Fruit fly (Drosophila melanogaster) whole organism, prepupa: ENCODE measurements around the gene Lk6.
A peak's percentile ranks its signal among the peaks of the same experiment; 100 is the strongest.

Experiments used
- Blimp-1 ChIP-seq: fragments of 200-800 bp; sonication (Bioruptor generic); optimal IDR thresholded peaks from 3 replicates; lab custom pipeline; 2017; ENCODE audit warnings: missing biosample characterization, missing genetic modification characterization, mild to moderate bottlenecking, moderate library complexity, missing genetic modification reagents
- CG10631 ChIP-seq: fragments of 200-800 bp; sonication (Bioruptor generic); optimal IDR thresholded peaks from 2 replicates; lab custom pipeline; 2016; ENCODE audit warnings: missing biosample characterization, missing genetic modification characterization
- CG11294 ChIP-seq: fragments of 200-800 bp; sonication (Bioruptor generic); IDR thresholded peaks from 2 replicates; pipeline ENCODE4 v1.3.6; 2022; ENCODE audit warnings: missing biosample characterization, missing genetic modification characterization
- CG11762 ChIP-seq: fragments of 200-800 bp; sonication (Bioruptor generic); optimal IDR thresholded peaks from 3 replicates; lab custom pipeline; 2016; ENCODE audit warnings: missing biosample characterization, missing genetic modification characterization; ENCODE audit not compliant: insufficient read depth
- CG11902 ChIP-seq: fragments of 200-800 bp; sonication (Bioruptor generic); optimal IDR thresholded peaks from 3 replicates; lab custom pipeline; 2016; ENCODE audit warnings: missing biosample characterization, missing genetic modification characterization
- CG1621 ChIP-seq: fragments of 200-800 bp; sonication (Bioruptor generic); optimal IDR thresholded peaks from 3 replicates; lab custom pipeline; 2018; ENCODE audit warnings: missing biosample characterization, mild to moderate bottlenecking, missing genetic modification characterization
- CG16779 ChIP-seq: fragments of 200-800 bp; sonication (Bioruptor generic); optimal IDR thresholded peaks from 3 replicates; lab custom pipeline; 2017; ENCODE audit warnings: missing biosample characterization, mild to moderate bottlenecking, missing genetic modification characterization
- CG3032 ChIP-seq: fragments of 200-800 bp; optimal IDR thresholded peaks from 2 replicates; lab custom pipeline; 2019; ENCODE audit warnings: missing biosample characterization, mild to moderate bottlenecking, missing genetic modification characterization, moderate library complexity
- CG31627 ChIP-seq: fragments of 200-800 bp; sonication (Bioruptor generic); optimal IDR thresholded peaks from 3 replicates; lab custom pipeline; 2016; ENCODE audit warnings: missing biosample characterization, missing genetic modification characterization
- CG32006 ChIP-seq: fragments of 200-800 bp; sonication (Bioruptor generic); optimal IDR thresholded peaks from 3 replicates; lab custom pipeline; 2017; ENCODE audit warnings: missing biosample characterization, mild to moderate bottlenecking, missing genetic modification characterization
- CG34406 ChIP-seq: fragments of 200-800 bp; sonication (Bioruptor generic); optimal IDR thresholded peaks from 3 replicates; lab custom pipeline; 2016; ENCODE audit warnings: missing biosample characterization, missing genetic modification characterization
- CG4318 ChIP-seq: fragments of 200-800 bp; sonication (Bioruptor generic); optimal IDR thresholded peaks from 3 replicates; lab custom pipeline; 2017; ENCODE audit warnings: missing biosample characterization, mild to moderate bottlenecking, missing genetic modification characterization
- CG6276 ChIP-seq: fragments of 200-800 bp; sonication (Bioruptor generic); optimal IDR thresholded peaks from 2 replicates; lab custom pipeline; 2017; ENCODE audit warnings: missing biosample characterization, mild to moderate bottlenecking, missing genetic modification characterization
- CG6792 ChIP-seq: fragments of 200-800 bp; sonication (Bioruptor generic); optimal IDR thresholded peaks from 3 replicates; lab custom pipeline; 2016; ENCODE audit warnings: missing biosample characterization, missing genetic modification characterization
- CG6808 ChIP-seq: fragments of 200-800 bp; sonication (Bioruptor generic); optimal IDR thresholded peaks from 3 replicates; lab custom pipeline; 2017; ENCODE audit warnings: missing biosample characterization, missing genetic modification characterization, mild to moderate bottlenecking, moderate library complexity, missing genetic modification reagents
- CG6854 ChIP-seq: fragments of 200-800 bp; sonication (Bioruptor generic); optimal IDR thresholded peaks from 2 replicates; lab custom pipeline; 2017; ENCODE audit warnings: missing biosample characterization, mild to moderate bottlenecking, missing genetic modification characterization
- CG7368 ChIP-seq: fragments of 200-800 bp; sonication (Bioruptor generic); optimal IDR thresholded peaks from 3 replicates; lab custom pipeline; 2016; ENCODE audit warnings: missing biosample characterization, missing genetic modification characterization
- CG8119 ChIP-seq: fragments of 200-800 bp; sonication (Bioruptor generic); IDR thresholded peaks from 3 replicates; pipeline ENCODE4 v1.3.6; 2022; ENCODE audit warnings: missing biosample characterization, missing genetic modification characterization
- Eip75B ChIP-seq: fragments of 200-800 bp; sonication (Bioruptor generic); optimal IDR thresholded peaks from 3 replicates; lab custom pipeline; 2016; ENCODE audit warnings: missing biosample characterization, missing genetic modification characterization
- Eip78C ChIP-seq: fragments of 200-800 bp; sonication (Bioruptor generic); peaks from one replicate; lab custom pipeline; 2016; ENCODE audit warnings: missing biosample characterization, missing genetic modification characterization
- Eip93F ChIP-seq: fragments of 200-800 bp; sonication (Bioruptor generic); optimal IDR thresholded peaks from 2 replicates; lab custom pipeline; 2016; ENCODE audit warnings: missing biosample characterization, mild to moderate bottlenecking, missing genetic modification characterization
- Ets21C ChIP-seq: fragments of 200-800 bp; sonication (Bioruptor generic); optimal IDR thresholded peaks from 3 replicates; lab custom pipeline; 2016; ENCODE audit warnings: missing biosample characterization, missing genetic modification characterization
- Ets96B ChIP-seq: fragments of 200-800 bp; optimal IDR thresholded peaks from 2 replicates; lab custom pipeline; 2019; ENCODE audit warnings: missing biosample characterization, mild to moderate bottlenecking, missing genetic modification characterization, moderate library complexity
- Lpt ChIP-seq: fragments of 200-800 bp; sonication (Bioruptor generic); optimal IDR thresholded peaks from 3 replicates; lab custom pipeline; 2016; ENCODE audit warnings: missing biosample characterization, missing genetic modification characterization
- OdsH ChIP-seq: fragments of 200-800 bp; sonication (Bioruptor generic); optimal IDR thresholded peaks from 3 replicates; lab custom pipeline; 2016; ENCODE audit warnings: missing biosample characterization, missing genetic modification characterization
- Sox102F ChIP-seq: fragments of 200-800 bp; sonication (Bioruptor generic); optimal IDR thresholded peaks from 2 replicates; lab custom pipeline; 2016; ENCODE audit warnings: missing biosample characterization, mild to moderate bottlenecking, missing genetic modification characterization
- Sox15 ChIP-seq: fragments of 200-800 bp; sonication (Bioruptor generic); optimal IDR thresholded peaks from 3 replicates; lab custom pipeline; 2016; ENCODE audit warnings: missing biosample characterization, missing genetic modification characterization
- achi ChIP-seq: fragments of 200-800 bp; sonication (Bioruptor generic); optimal IDR thresholded peaks from 3 replicates; lab custom pipeline; 2016; ENCODE audit warnings: missing biosample characterization, missing genetic modification characterization
- dsx ChIP-seq: fragments of 200-800 bp; optimal IDR thresholded peaks from 3 replicates; lab custom pipeline; 2019; ENCODE audit warnings: missing biosample characterization, mild to moderate bottlenecking, missing genetic modification characterization, moderate library complexity; ENCODE audit not compliant: poor library complexity, severe bottlenecking
- eg ChIP-seq: fragments of 200-800 bp; sonication (Bioruptor generic); IDR thresholded peaks from 3 replicates; pipeline ENCODE4 v1.3.6; 2022; ENCODE audit warnings: missing biosample characterization, missing genetic modification characterization
- esn ChIP-seq: fragments of 200-800 bp; sonication (Bioruptor generic); optimal IDR thresholded peaks from 2 replicates; lab custom pipeline; 2016; ENCODE audit warnings: missing biosample characterization, mild to moderate bottlenecking, missing genetic modification characterization, moderate library complexity
- fd59A ChIP-seq: fragments of 200-800 bp; sonication (Bioruptor generic); optimal IDR thresholded peaks from 2 replicates; lab custom pipeline; 2017; ENCODE audit warnings: missing biosample characterization, mild to moderate bottlenecking, missing genetic modification characterization, missing genetic modification reagents
- fd85E ChIP-seq: fragments of 200-800 bp; sonication (Bioruptor generic); optimal IDR thresholded peaks from 3 replicates; lab custom pipeline; 2016; ENCODE audit warnings: missing biosample characterization, missing genetic modification characterization
- fkh ChIP-seq: fragments of 200-800 bp; sonication (Bioruptor generic); optimal IDR thresholded peaks from 3 replicates; lab custom pipeline; 2017; ENCODE audit warnings: missing biosample characterization, mild to moderate bottlenecking, missing genetic modification characterization, moderate library complexity
- lz ChIP-seq: fragments of 200-800 bp; sonication (Bioruptor generic); optimal IDR thresholded peaks from 3 replicates; lab custom pipeline; 2016; ENCODE audit warnings: missing biosample characterization, missing genetic modification characterization
- salr ChIP-seq, 2 experiments: fragments of 200-800 bp; sonication (Bioruptor generic); optimal IDR thresholded peaks; 3 replicates each; lab custom pipeline; 2016 to 2018; ENCODE audit warnings: missing biosample characterization in 2 of 2, missing genetic modification characterization in 2 of 2, mild to moderate bottlenecking in 1 of 2
- svp ChIP-seq: fragments of 200-800 bp; sonication (Bioruptor generic); peaks from one replicate; lab custom pipeline; 2016; ENCODE audit warnings: missing biosample characterization, missing genetic modification characterization
- topi ChIP-seq: fragments of 200-800 bp; sonication (Bioruptor generic); optimal IDR thresholded peaks from 3 replicates; lab custom pipeline; 2016; ENCODE audit warnings: missing biosample characterization, missing genetic modification characterization
- vri ChIP-seq: fragments of 200-800 bp; sonication (Bioruptor generic); optimal IDR thresholded peaks from 3 replicates; lab custom pipeline; 2016; ENCODE audit warnings: missing biosample characterization, mild to moderate bottlenecking, missing genetic modification characterization

The Lk6 gene

dm6 chr3R:11760669-11761387, 3.4 kb downstream of the Lk6 start (continued):
- peak; percentile 100 for TF ChIP-seq OdsH (GFP tag; lab: Kevin White, UChicago)
- peak; percentile 100 for TF ChIP-seq topi
- no peak for TF ChIP-seq CG8119 (GFP tag; lab: Robert Waterston, UW)
- peak; percentile 100 for TF ChIP-seq Lpt (GFP tag; lab: Kevin White, UChicago)
- peak; percentile 100 for TF ChIP-seq CG6854
- TF ChIP-seq achi (GFP tag; lab: Kevin White, UChicago), result peak; percentile 99
- no peak for TF ChIP-seq CG11294 (GFP tag; lab: Robert Waterston, UW)
- peak; percentile 100 for TF ChIP-seq CG11762 (GFP tag; lab: Kevin White, UChicago)
- TF ChIP-seq Ets96B (tag; lab: Kevin White, UChicago), result peak; percentile 100
- TF ChIP-seq Eip75B, result peak; percentile 100
- peak; percentile 100 for TF ChIP-seq CG34406 (GFP tag; lab: Kevin White, UChicago)
- TF ChIP-seq esn (GFP tag; lab: Kevin White, UChicago), result peak; percentile 100
- peak; percentile 100 for TF ChIP-seq fd59A (GFP tag; lab: Kevin White, UChicago)
- TF ChIP-seq, all 60 proteins: peak for 54

- no peak for TF ChIP-seq fd85E (GFP tag; lab: Kevin White, UChicago)
- TF ChIP-seq Blimp-1 (GFP tag; lab: Kevin White, UChicago), result peak; percentile 85
- no peak for TF ChIP-seq CG31627
- TF ChIP-seq, all 60 proteins: peak for 1
These were observed 4.3 kb downstream of the Lk6 start for dm6 chr3R:11759971-11760370.

DNA sequence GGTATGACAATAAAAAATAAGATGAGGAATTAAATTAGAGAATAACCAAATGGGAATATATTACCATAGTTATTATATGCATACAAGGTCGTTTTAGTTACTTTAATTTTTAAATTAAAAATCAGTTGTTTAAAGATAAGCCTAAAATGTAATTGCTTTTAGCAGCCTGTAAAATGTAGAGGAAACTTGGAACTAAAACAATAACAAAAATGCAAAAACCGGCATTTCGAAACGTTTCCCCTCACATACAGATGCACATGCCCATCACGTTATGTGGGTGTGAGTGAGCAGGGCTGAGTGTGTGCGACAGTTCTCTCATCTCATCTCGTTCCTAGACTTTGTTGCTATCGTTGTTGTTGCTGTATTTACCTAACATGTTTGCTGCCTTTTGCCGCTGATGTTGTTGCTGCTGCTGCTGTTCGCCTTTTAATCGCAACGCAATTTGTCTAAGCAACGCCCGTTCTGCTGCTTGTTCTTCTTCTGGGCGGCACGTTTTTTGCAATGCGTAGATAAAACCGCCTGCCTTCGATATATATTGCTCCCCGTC, 5.0 kb downstream of the Lk6 start:
- TF ChIP-seq salr (GFP tag; optimal IDR thresholded peaks at IDR 0.05; lab: Kevin White, UChicago), result no peak
- no peak for TF ChIP-seq CG4318 (GFP tag; lab: Kevin White, UChicago)
- TF ChIP-seq CG6792 (GFP tag; lab: Kevin White, UChicago), result no peak
- no peak for TF ChIP-seq CG7368 (GFP tag; lab: Kevin White, UChicago)
- TF ChIP-seq Sox102F (GFP tag; lab: Kevin White, UChicago), result no peak
- TF ChIP-seq CG6276 (GFP tag; lab: Kevin White, UChicago), result no peak
- peak; percentile 13 for TF ChIP-seq Ets96B (tag; lab: Kevin White, UChicago)
- TF ChIP-seq Eip93F (GFP tag; lab: Kevin White, UChicago), result no peak
- no peak for TF ChIP-seq Lpt (GFP tag; lab: Kevin White, UChicago)
- TF ChIP-seq vri (GFP tag; lab: Kevin White, UChicago), result no peak
- TF ChIP-seq CG32006, result no peak
- TF ChIP-seq Eip78C (GFP tag; lab: Kevin White, UChicago), result peak; percentile 18
- TF ChIP-seq dsx (GFP tag; lab: Kevin White, UChicago), result peak; percentile 75
- peak; percentile 53 for TF ChIP-seq fkh (GFP tag; lab: Kevin White, UChicago)
- TF ChIP-seq svp (GFP tag; lab: Kevin White, UChicago), result no peak

DNA sequence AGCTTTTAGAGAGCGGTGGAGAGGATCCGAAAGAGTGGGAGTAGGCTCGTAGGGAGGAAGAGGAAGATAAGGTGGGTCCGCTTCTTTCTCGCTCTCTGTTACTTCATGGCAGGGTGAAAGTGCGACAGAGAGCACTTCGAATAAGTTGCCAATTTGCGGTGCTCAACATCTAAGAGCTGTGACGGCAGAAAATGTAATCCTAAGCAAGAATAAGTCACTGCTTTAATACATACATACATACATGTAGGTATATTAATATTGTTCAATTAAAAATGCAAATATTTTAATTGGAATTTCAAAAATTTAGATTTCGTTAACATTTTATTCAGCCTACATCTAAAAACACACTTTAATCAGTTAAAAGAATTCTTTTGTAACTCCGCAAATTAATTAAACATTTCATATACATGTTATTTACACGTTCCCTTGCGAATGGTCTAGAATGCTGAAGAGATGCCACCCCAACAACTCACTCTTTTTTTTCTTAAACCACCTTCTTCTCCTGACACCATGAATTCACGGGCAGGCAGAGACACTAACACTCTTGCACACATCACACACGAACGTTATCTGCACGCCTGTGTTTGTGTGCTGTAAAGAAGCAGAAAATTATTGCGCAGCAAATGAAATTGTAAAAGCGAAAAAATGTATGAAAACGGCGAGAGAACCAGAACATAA, 5.6 kb downstream of the Lk6 start:
- TF ChIP-seq Lpt (GFP tag; lab: Kevin White, UChicago), result no peak
- TF ChIP-seq Sox102F (GFP tag; lab: Kevin White, UChicago), result peak; percentile 43
- peak; percentile 74 for TF ChIP-seq esn (GFP tag; lab: Kevin White, UChicago)
- no peak for TF ChIP-seq CG6854
- TF ChIP-seq Blimp-1 (GFP tag; lab: Kevin White, UChicago), result peak; percentile 19
- TF ChIP-seq CG34406 (GFP tag; lab: Kevin White, UChicago), result peak; percentile 25
- TF ChIP-seq CG16779 (tag; lab: Kevin White, UChicago), result no peak
- TF ChIP-seq lz (GFP tag; lab: Kevin White, UChicago), result peak; percentile 55
- TF ChIP-seq CG6792 (GFP tag; lab: Kevin White, UChicago), result peak; percentile 39
- TF ChIP-seq Sox15, result peak; percentile 28
- TF ChIP-seq CG6808 (GFP tag; lab: Kevin White, UChicago), result peak; percentile 54
- TF ChIP-seq dsx (GFP tag; lab: Kevin White, UChicago), result no peak
- TF ChIP-seq CG4318 (GFP tag; lab: Kevin White, UChicago), result no peak
- TF ChIP-seq CG1621 (tag; lab: Kevin White, UChicago), result no peak
- TF ChIP-seq fd85E (GFP tag; lab: Kevin White, UChicago), result no peak
- peak; percentile 38 for TF ChIP-seq CG7368 (GFP tag; lab: Kevin White, UChicago)
- TF ChIP-seq achi (GFP tag; lab: Kevin White, UChicago), result peak; percentile 11
- peak; percentile 9 for TF ChIP-seq Ets21C (GFP tag; lab: Kevin White, UChicago)
- TF ChIP-seq CG32006, result peak; percentile 58
- TF ChIP-seq eg (GFP tag; lab: Robert Waterston, UW), result no peak
- peak in 1 of 2 experiments; percentile 31 for TF ChIP-seq salr (GFP tag; optimal IDR thresholded peaks at IDR 0.05; lab: Kevin White, UChicago)
- TF ChIP-seq CG3032 (tag; lab: Kevin White, UChicago), result no peak
- TF ChIP-seq CG11902 (GFP tag; lab: Kevin White, UChicago), result no peak
- TF ChIP-seq Eip78C (GFP tag; lab: Kevin White, UChicago), result peak; percentile 89
- TF ChIP-seq OdsH (GFP tag; lab: Kevin White, UChicago), result peak; percentile 6
- TF ChIP-seq CG10631 (GFP tag; lab: Kevin White, UChicago), result peak; percentile 24
